Worm (Caenorhabditis elegans): ENCODE measurements around the gene str-9.
"Not testable (repeated sequence)": the region's sequence is repeated elsewhere in the genome, so short reads cannot be mapped to it uniquely, and the experiment has no call there.

Gene str-9

DNA sequence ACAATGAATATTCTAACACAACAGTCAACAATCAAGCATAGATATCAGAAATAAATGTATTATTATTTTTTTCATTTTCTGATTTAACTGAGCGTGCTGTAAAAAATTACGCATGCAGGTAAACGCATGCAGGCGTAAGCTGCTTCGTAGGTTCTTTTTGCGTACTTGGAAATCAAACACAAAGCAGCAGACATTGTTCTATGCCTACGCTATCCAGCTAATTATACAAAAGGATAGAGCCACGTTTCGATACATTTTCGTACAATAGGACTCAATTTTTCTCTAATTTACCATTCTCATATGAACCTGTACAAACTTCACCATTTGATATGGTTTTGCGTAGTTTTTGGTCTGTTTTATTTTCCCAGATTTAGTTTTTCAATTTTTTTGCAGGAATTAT lies 23.9 kb downstream of the str-9 start, which contains the start of gene T26E4.3:
Gene T26E4.3 (plus strand): TSS at position 301 of the 400 bp plus-strand sequence.
- no peak for TF ChIP-seq ces-1 (GFP tag; optimal IDR thresholded peaks at IDR 0.05)
- TF ChIP-seq hlh-1 (tag; optimal IDR thresholded peaks at IDR 0.05): no peak
- no peak for TF ChIP-seq tbx-8 (GFP tag; optimal IDR thresholded peaks at IDR 0.05)
- no peak for TF ChIP-seq sptf-1 (tag; optimal IDR thresholded peaks at IDR 0.05)
- no peak for TF ChIP-seq nhr-2 (tag; optimal IDR thresholded peaks at IDR 0.05)
- no peak for TF ChIP-seq mab-5 (tag; optimal IDR thresholded peaks at IDR 0.05)
- TF ChIP-seq nhr-237 (tag; optimal IDR thresholded peaks at IDR 0.05): no peak
- TF ChIP-seq snpc-4 (tag; optimal IDR thresholded peaks at IDR 0.05): no peak

- TF ChIP-seq ceh-83 (GFP tag; optimal IDR thresholded peaks at IDR 0.05) (no peak), lin-32 (GFP tag; optimal IDR thresholded peaks at IDR 0.05) (no peak), cnd-1 (tag; optimal IDR thresholded peaks at IDR 0.05) (no peak), sptf-1 (tag; optimal IDR thresholded peaks at IDR 0.05) (no peak), mab-5 (tag; optimal IDR thresholded peaks at IDR 0.05) (no peak), nhr-2 (tag; optimal IDR thresholded peaks at IDR 0.05) (no peak), ces-1 (GFP tag; optimal IDR thresholded peaks at IDR 0.05) (no peak)
Observed at ce11 chrV:15792409-15792808, 33.9 kb downstream of the str-9 start, which contains the start of gene T26E4.4. T26E4.4 (minus strand) TSS chrV:15792509.

DNA sequence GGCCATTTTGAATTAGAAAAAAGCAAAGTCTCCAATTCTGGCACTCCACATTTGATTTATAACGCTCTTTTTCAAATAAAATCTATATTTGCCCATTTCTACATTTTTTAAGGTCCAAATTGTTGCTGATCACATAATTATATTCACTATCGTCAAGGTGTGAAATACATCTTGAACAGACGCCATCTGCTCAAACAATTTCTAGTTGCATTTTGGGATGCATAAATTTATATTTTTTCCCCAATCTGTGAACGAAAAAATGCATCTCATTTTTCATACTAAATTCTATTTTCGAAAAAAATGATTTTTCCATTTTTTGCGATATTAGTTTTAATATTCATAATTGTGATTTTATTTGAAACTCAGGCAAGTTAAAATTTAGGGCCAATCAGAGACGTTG lies 34.7 kb downstream of the str-9 start, which contains the start of gene T26E4.7:
Gene T26E4.7 (plus strand): TSS at position 301 of the 400 bp plus-strand sequence.
- no peak for TF ChIP-seq zip-8 (tag; optimal IDR thresholded peaks at IDR 0.05)
- no peak for TF ChIP-seq nhr-237 (tag; optimal IDR thresholded peaks at IDR 0.05)
- TF ChIP-seq unc-39 (tag; optimal IDR thresholded peaks at IDR 0.05): no peak
- TF ChIP-seq M03D4.4 (tag; optimal IDR thresholded peaks at IDR 0.05): no peak
- no peak for TF ChIP-seq nhr-2 (tag; optimal IDR thresholded peaks at IDR 0.05)
- no peak for TF ChIP-seq ces-1 (GFP tag; optimal IDR thresholded peaks at IDR 0.05)
- TF ChIP-seq sem-2 (GFP tag; optimal IDR thresholded peaks at IDR 0.05): no peak
- no peak for TF ChIP-seq mls-2 (tag; optimal IDR thresholded peaks at IDR 0.05)
- no peak for TF ChIP-seq lin-32 (GFP tag; optimal IDR thresholded peaks at IDR 0.05)
- TF ChIP-seq ham-2 (GFP tag; optimal IDR thresholded peaks at IDR 0.05): no peak
- no peak for TF ChIP-seq lin-13 (tag; optimal IDR thresholded peaks at IDR 0.05)
- no peak for TF ChIP-seq ztf-11 (tag; optimal IDR thresholded peaks at IDR 0.05)
- no peak for TF ChIP-seq nhr-76 (tag; optimal IDR thresholded peaks at IDR 0.05)
- TF ChIP-seq flh-1 (GFP tag; optimal IDR thresholded peaks at IDR 0.05): no peak

ce11 chrV:15796087-15796486 lies 37.5 kb downstream of the str-9 start, which contains the start of gene nhr-223:
nhr-223 (plus strand) TSS chrV:15796387.
- TF ChIP-seq ces-1 (GFP tag; optimal IDR thresholded peaks at IDR 0.05): no peak
- TF ChIP-seq tbx-8 (GFP tag; optimal IDR thresholded peaks at IDR 0.05): no peak
- TF ChIP-seq mep-1 (tag; optimal IDR thresholded peaks at IDR 0.05): no peak
- no peak for TF ChIP-seq lin-32 (GFP tag; optimal IDR thresholded peaks at IDR 0.05)
- no peak for TF ChIP-seq elt-3 (tag; optimal IDR thresholded peaks at IDR 0.05)

DNA sequence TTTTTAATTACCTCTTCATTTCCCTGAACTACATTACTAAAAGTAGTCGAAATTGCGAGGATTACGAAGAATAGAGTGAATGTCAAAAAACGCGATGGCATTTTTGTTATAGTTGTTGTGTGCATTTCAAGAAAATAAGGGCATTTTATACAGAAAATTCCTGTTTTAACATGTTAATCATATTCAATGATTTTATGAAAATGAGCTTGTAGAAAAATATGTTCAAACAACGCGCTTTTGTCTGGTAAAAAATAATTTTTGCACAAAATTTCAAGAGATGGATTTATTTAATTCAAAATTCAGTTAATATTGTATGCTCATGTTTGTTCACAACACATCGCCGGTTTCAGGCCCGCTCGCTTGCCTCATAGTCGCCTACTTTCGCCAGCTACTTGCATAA lies 39.6 kb downstream of the str-9 start, which contains the start of gene T26E4.10:
Gene T26E4.10 (minus strand): TSS at position 101 of the 400 bp plus-strand sequence.
- TF ChIP-seq lsy-2 (tag; optimal IDR thresholded peaks at IDR 0.05) (no peak), sem-2 (GFP tag; optimal IDR thresholded peaks at IDR 0.05) (no peak), pha-4 (tag; optimal IDR thresholded peaks at IDR 0.05) (no peak), mab-5 (tag; optimal IDR thresholded peaks at IDR 0.05) (no peak), unc-120 (tag; optimal IDR thresholded peaks at IDR 0.05; ENCODE audit: poor library complexity, severe bottlenecking) (no peak), blmp-1 (tag; optimal IDR thresholded peaks at IDR 0.05) (no peak), ces-1 (GFP tag; optimal IDR thresholded peaks at IDR 0.05) (no peak), tbx-8 (GFP tag; optimal IDR thresholded peaks at IDR 0.05) (no peak), zip-8 (tag; optimal IDR thresholded peaks at IDR 0.05) (no peak), lin-32 (GFP tag; optimal IDR thresholded peaks at IDR 0.05) (no peak), ceh-83 (GFP tag; optimal IDR thresholded peaks at IDR 0.05) (no peak)

- TF ChIP-seq nhr-2, lsy-2, ceh-39 (tag; optimal IDR thresholded peaks at IDR 0.05): not testable (repeated sequence)
Observed at ce11 chrV:15802623-15803022, 44.1 kb downstream of the str-9 start, which contains the start of gene T26E4.9. T26E4.9 (minus strand) TSS chrV:15802723.

ce11 chrV:15803079-15803478 lies 44.5 kb downstream of the str-9 start, which contains the start of gene srd-27:
srd-27 (plus strand) TSS chrV:15803379.
- TF ChIP-seq nhr-28 (tag; optimal IDR thresholded peaks at IDR 0.05); pha-4 (tag; optimal IDR thresholded peaks at IDR 0.05); flh-1 (GFP tag; optimal IDR thresholded peaks at IDR 0.05): not testable (repeated sequence)
